Fruit fly (Drosophila melanogaster) whole organism: ENCODE data around the gene Ttc1.

ENCODE experiments used
- CG8478 ChIP-seq: fragments of >200 bp; optimal IDR thresholded peaks from 2 replicates; lab custom pipeline; 2018; ENCODE audit warnings: inconsistent platforms
- Dll ChIP-seq: fragments of >200 bp; optimal IDR thresholded peaks from 2 replicates; lab custom pipeline; 2017
- pan ChIP-seq: fragments of >200 bp; optimal IDR thresholded peaks from 2 replicates; lab custom pipeline; 2017
- psq ChIP-seq: fragments of >200 bp; optimal IDR thresholded peaks from 2 replicates; lab custom pipeline; 2017
- usp ChIP-seq: fragments of >200 bp; optimal IDR thresholded peaks from 2 replicates; lab custom pipeline; 2017; ENCODE audit warnings: missing biosample characterization, missing genetic modification characterization, mixed read lengths

dm6 chr3R:16483877-16484417 lies 41.1 kb upstream of the Ttc1 start, which contains the start of gene Der-2:
- no peak for TF ChIP-seq psq (lab: Kevin White, UChicago)
- TF ChIP-seq pan (lab: Kevin White, UChicago), result no peak
- TF ChIP-seq CG8478, result no peak
- no peak for TF ChIP-seq Dll (lab: Kevin White, UChicago)
- no peak for TF ChIP-seq usp
